Worm (Caenorhabditis elegans): ENCODE results near the gene ZK899.3.

Gene ZK899.3

DNA sequence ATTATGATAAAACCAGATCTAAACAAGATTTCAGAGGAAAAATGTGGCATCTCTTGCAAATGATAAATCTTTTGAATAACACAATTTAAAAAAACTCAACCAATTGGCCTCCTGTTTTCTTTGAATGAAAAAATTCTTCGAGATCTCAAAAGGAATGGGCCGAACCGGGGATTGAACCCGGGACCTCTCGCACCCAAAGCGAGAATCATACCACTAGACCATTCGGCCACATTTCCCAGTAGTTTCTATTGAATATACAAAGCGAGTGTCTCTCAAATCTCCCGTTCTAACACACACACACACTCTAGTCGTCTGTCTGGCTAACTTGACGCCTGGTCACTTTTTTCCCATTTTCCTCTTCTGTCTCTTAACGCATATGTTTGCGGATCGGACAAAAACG lies 14.6 kb downstream of the ZK899.3 start (continued):
- TF ChIP-seq nhr-11 (tag; optimal IDR thresholded peaks at IDR 0.05) (peak; percentile 31), tra-1 (GFP tag; IDR thresholded peaks at IDR 0.05) (peak; percentile 79), F10B5.3 (tag; optimal IDR thresholded peaks at IDR 0.05) (peak; percentile 44), D1046.2 (GFP tag; IDR thresholded peaks at IDR 0.05) (0 out of 2 replicates have a peak, but pooled peaks have one; percentile 60), cey-2 (tag; optimal IDR thresholded peaks at IDR 0.05; ENCODE audit: borderline replicate concordance, insufficient read depth) (no peak), nhr-25 (tag; optimal IDR thresholded peaks at IDR 0.05; ENCODE audit: borderline replicate concordance, insufficient read depth) (peak; percentile 73), snpc-4 (tag; optimal IDR thresholded peaks at IDR 0.05) (no peak), lin-29 (GFP tag; IDR thresholded peaks at IDR 0.05) (peak; percentile 61; the same call in 1 of the 2 replicates), duxl-1 (tag; optimal IDR thresholded peaks at IDR 0.05; ENCODE audit: poor library complexity) (peak; percentile 90), hlh-11 (tag; optimal IDR thresholded peaks at IDR 0.05) (peak; percentile 59), spr-1 (tag; optimal IDR thresholded peaks at IDR 0.05) (peak; percentile 81), ztf-7 (tag; optimal IDR thresholded peaks at IDR 0.05) (peak; percentile 79), madf-5 (GFP tag; IDR thresholded peaks at IDR 0.05) (peak; percentile 75 to 87; a peak in 3 of 4 replicates), ceh-28 (tag; optimal IDR thresholded peaks at IDR 0.05) (no peak), nhr-10 (tag; optimal IDR thresholded peaks at IDR 0.05) (no peak), sdz-12 (GFP tag; optimal IDR thresholded peaks at IDR 0.05) (no peak), F37D6.2 (tag; optimal IDR thresholded peaks at IDR 0.05) (peak; percentile 89), daf-8 (GFP tag; IDR thresholded peaks at IDR 0.05) (no peak), lin-1 (GFP tag; IDR thresholded peaks at IDR 0.05) (peak; percentile 79), daf-12 (tag; optimal IDR thresholded peaks at IDR 0.05) (no peak), nhr-102 (tag; optimal IDR thresholded peaks at IDR 0.05) (peak; percentile 82), nhr-111 (GFP tag; optimal IDR thresholded peaks at IDR 0.05) (peak; percentile 17), ztf-11 (tag; optimal IDR thresholded peaks at IDR 0.05) (no peak), hlh-30 (tag; optimal IDR thresholded peaks at IDR 0.05; ENCODE audit: insufficient read depth) (peak; percentile 73), egl-43 (GFP tag; IDR thresholded peaks at IDR 0.05) (peak; percentile 96), spr-3 (GFP tag; optimal IDR thresholded peaks at IDR 0.05) (peak; percentile 19), ama-1 (optimal IDR thresholded peaks at IDR 0.05) (no peak), aly-2 (tag; optimal IDR thresholded peaks at IDR 0.05) (no peak), ces-1 (GFP tag; optimal IDR thresholded peaks at IDR 0.05) (peak; percentile 51), php-3 (GFP tag; IDR thresholded peaks at IDR 0.05) (0 out of 2 replicates have a peak, but pooled peaks have one; percentile 31), Y48G9A.11 (GFP tag; IDR thresholded peaks at IDR 0.05) (peak; percentile 66), unc-62 (GFP tag; optimal IDR thresholded peaks at IDR 0.05 in 1 of 2) (no peak), unc-62 (tag; optimal IDR thresholded peaks at IDR 0.05) (no peak), jun-1 (tag; optimal IDR thresholded peaks at IDR 0.05) (peak; percentile 71), fkh-10 (GFP tag; optimal IDR thresholded peaks at IDR 0.05) (peak; percentile 35), lin-15B (tag; optimal IDR thresholded peaks at IDR 0.05) (no peak), arid-1 (GFP tag; conservative IDR thresholded peaks at IDR 0.05) (peak; percentile 79; the same call in 1 of the 2 replicates), tag-97 (GFP tag; IDR thresholded peaks at IDR 0.05) (peak; percentile 68; the same call in 1 of the 2 replicates), snpc-1.2 (GFP tag; IDR thresholded peaks at IDR 0.05) (peak; percentile 92), dpl-1 (GFP tag; optimal IDR thresholded peaks at IDR 0.05) (no peak), T20F7.1 (GFP tag; optimal IDR thresholded peaks at IDR 0.05) (peak; percentile 51), pqm-1 (tag; optimal IDR thresholded peaks at IDR 0.05) (no peak), hmg-1.1 (GFP tag; IDR thresholded peaks at IDR 0.05) (peak; percentile 96), fos-1 (tag; optimal IDR thresholded peaks at IDR 0.05) (no peak), T26A8.4 (GFP tag; IDR thresholded peaks at IDR 0.05) (peak; percentile 88), lin-39 (tag; optimal IDR thresholded peaks at IDR 0.05) (no peak), lsy-2 (tag; optimal IDR thresholded peaks at IDR 0.05) (no peak), ceh-44 (GFP tag; IDR thresholded peaks at IDR 0.05) (peak; percentile 71), unc-39 (tag; optimal IDR thresholded peaks at IDR 0.05) (no peak), mdt-29 (GFP tag; IDR thresholded peaks at IDR 0.05) (no peak; the same call in none of the 2 replicates), gei-8 (GFP tag; optimal IDR thresholded peaks at IDR 0.05) (peak; percentile 81)

Data from whole organism, L4 larva.